Worm (Caenorhabditis elegans) whole organism, early embryonic: ENCODE data around the gene col-92.

ENCODE experiments used
- B0310.2 ChIP-seq: sonication (generic microtip); optimal IDR thresholded peaks from 2 replicates; lab custom pipeline; 2016; ENCODE audit warnings: mild to moderate bottlenecking, missing genetic modification characterization, missing compliant biosample characterization
- F13C5.2 ChIP-seq: sonication (generic microtip); optimal IDR thresholded peaks from 2 replicates; lab custom pipeline; 2017; ENCODE audit warnings: mild to moderate bottlenecking, missing genetic modification characterization, inconsistent platforms, missing compliant biosample characterization
- aly-1 ChIP-seq: sonication (generic microtip); optimal IDR thresholded peaks from 2 replicates; lab custom pipeline; 2016; ENCODE audit warnings: missing genetic modification characterization, missing compliant biosample characterization
- ama-1 ChIP-seq: fragments of 150-350 bp; optimal IDR thresholded peaks from 2 replicates; lab custom pipeline; 2014
- ceh-13 ChIP-seq: fragments of 200-800 bp; sonication (Bioruptor generic); optimal IDR thresholded peaks from 2 replicates; lab custom pipeline; 2018; ENCODE audit warnings: mild to moderate bottlenecking, missing genetic modification characterization, missing compliant biosample characterization
- ceh-36 ChIP-seq: sonication (generic microtip); optimal IDR thresholded peaks from 2 replicates; lab custom pipeline; 2016; ENCODE audit warnings: missing genetic modification characterization, inconsistent platforms, missing compliant biosample characterization
- ets-7 ChIP-seq: sonication (generic microtip); optimal IDR thresholded peaks from 2 replicates; lab custom pipeline; 2016; ENCODE audit warnings: missing genotype, missing genetic modification characterization, missing compliant biosample characterization
- flt-1 ChIP-seq: fragments of 200-800 bp; sonication (Bioruptor generic); IDR thresholded peaks from 2 replicates; pipeline ENCODE4 v1.3.6; 2022; ENCODE audit warnings: missing genetic modification characterization, missing compliant biosample characterization
- hmbx-1 ChIP-seq: sonication (generic microtip); optimal IDR thresholded peaks from 2 replicates; lab custom pipeline; 2016; ENCODE audit warnings: mild to moderate bottlenecking, missing genetic modification characterization, missing compliant biosample characterization
- hmg-4 ChIP-seq: fragments of 200-800 bp; sonication (Bioruptor generic); optimal IDR thresholded peaks from 2 replicates; lab custom pipeline; 2018; ENCODE audit warnings: mild to moderate bottlenecking, missing genetic modification characterization, missing compliant biosample characterization
- hnd-1 ChIP-seq: sonication (generic microtip); optimal IDR thresholded peaks from 2 replicates; lab custom pipeline; 2016; ENCODE audit warnings: missing genetic modification characterization, missing compliant biosample characterization
- pes-1 ChIP-seq: fragments of 200-800 bp; sonication (Bioruptor generic); IDR thresholded peaks from 2 replicates; pipeline ENCODE4 v1.3.6; 2022; ENCODE audit warnings: missing genetic modification reagents, missing genetic modification characterization, missing compliant biosample characterization
- scrt-1 ChIP-seq: fragments of 200-800 bp; sonication (Bioruptor generic); IDR thresholded peaks from 2 replicates; pipeline ENCODE4 v1.3.6; 2022; ENCODE audit warnings: missing genetic modification characterization, missing compliant biosample characterization
- sea-1 ChIP-seq: fragments of 200-800 bp; sonication (Bioruptor generic); conservative IDR thresholded peaks from 2 replicates; pipeline ENCODE4 v1.3.6; 2022; ENCODE audit warnings: missing genetic modification characterization, missing compliant biosample characterization
- tbx-11 ChIP-seq: fragments of 200-800 bp; sonication (Bioruptor generic); IDR thresholded peaks from 2 replicates; pipeline ENCODE4 v1.3.6; 2022; ENCODE audit warnings: missing genetic modification characterization, missing compliant biosample characterization
- tbx-37 ChIP-seq: fragments of 200-800 bp; sonication (Bioruptor generic); conservative IDR thresholded peaks from 2 replicates; pipeline ENCODE4 v1.3.6; 2022; ENCODE audit warnings: missing genetic modification reagents, missing genetic modification characterization, missing compliant biosample characterization
- tra-4 ChIP-seq: sonication (generic microtip); optimal IDR thresholded peaks from 2 replicates; lab custom pipeline; 2017; ENCODE audit warnings: missing genetic modification characterization, missing compliant biosample characterization

The col-92 gene

ce11 chrIII:10957710-10958109, 25.3 kb downstream of the col-92 start:
- TF ChIP-seq tbx-37 (GFP tag; lab: Robert Waterston, UW) = no peak

- TF ChIP-seq tbx-11 (GFP tag; lab: Robert Waterston, UW) = no peak
- no peak for TF ChIP-seq scrt-1
- TF ChIP-seq ama-1 (lab: Kevin White, UChicago) = no peak
- TF ChIP-seq aly-1 (tag; lab: Kevin White, UChicago) = no peak
- TF ChIP-seq hmbx-1 (tag; lab: Kevin White, UChicago) = no peak
- TF ChIP-seq hmg-4 (GFP tag; lab: Kevin White, UChicago) = no peak
- TF ChIP-seq flt-1 = no peak
Observed at ce11 chrIII:10957236-10957635, 25.8 kb downstream of the col-92 start.

ce11 chrIII:10953160-10953559, 29.9 kb downstream of the col-92 start, which contains the start of gene zig-5:
zig-5 (minus strand) TSS chrIII:10953508.
- no peak for TF ChIP-seq tbx-37 (GFP tag; lab: Robert Waterston, UW)
- TF ChIP-seq F13C5.2 (tag; lab: Kevin White, UChicago) = no peak
- TF ChIP-seq ama-1 (lab: Kevin White, UChicago) = no peak
- no peak for TF ChIP-seq flt-1
- no peak for TF ChIP-seq B0310.2 (tag; lab: Kevin White, UChicago)
- TF ChIP-seq sea-1 (GFP tag; lab: Robert Waterston, UW) = no peak
- TF ChIP-seq hmg-4 (GFP tag; lab: Kevin White, UChicago) = no peak
- no peak for TF ChIP-seq ceh-13
- TF ChIP-seq scrt-1 = no peak
- TF ChIP-seq tra-4 (tag; lab: Kevin White, UChicago) = no peak
- no peak for TF ChIP-seq aly-1 (tag; lab: Kevin White, UChicago)
- no peak for TF ChIP-seq hnd-1
- no peak for TF ChIP-seq tbx-11 (GFP tag; lab: Robert Waterston, UW)
- no peak for TF ChIP-seq ets-7
- TF ChIP-seq pes-1 = no peak
- TF ChIP-seq hmbx-1 (tag; lab: Kevin White, UChicago) = no peak

ce11 chrIII:10951713-10952112, 31.3 kb downstream of the col-92 start:
- TF ChIP-seq hmg-4 (GFP tag; lab: Kevin White, UChicago) = no peak

- TF ChIP-seq F13C5.2 (tag; lab: Kevin White, UChicago) = no peak
- no peak for TF ChIP-seq ets-7
- no peak for TF ChIP-seq ceh-13
- no peak for TF ChIP-seq aly-1 (tag; lab: Kevin White, UChicago)
- no peak for TF ChIP-seq B0310.2 (tag; lab: Kevin White, UChicago)
- no peak for TF ChIP-seq pes-1
- TF ChIP-seq tbx-37 (GFP tag; lab: Robert Waterston, UW) = no peak
- no peak for TF ChIP-seq tra-4 (tag; lab: Kevin White, UChicago)
- no peak for TF ChIP-seq ceh-36
Observed at ce11 chrIII:10947155-10947554, 35.9 kb downstream of the col-92 start, which contains the start of gene strd-1. strd-1 (plus strand) TSS chrIII:10947455.

ce11 chrIII:10945537-10945936, 37.5 kb downstream of the col-92 start:
- TF ChIP-seq ceh-13 = no peak
- no peak for TF ChIP-seq F13C5.2 (tag; lab: Kevin White, UChicago)
- TF ChIP-seq aly-1 (tag; lab: Kevin White, UChicago) = no peak
- no peak for TF ChIP-seq scrt-1

ce11 chrIII:10942905-10943304, 40.1 kb downstream of the col-92 start:
- no peak for TF ChIP-seq tra-4 (tag; lab: Kevin White, UChicago)
- no peak for TF ChIP-seq ets-7
- TF ChIP-seq B0310.2 (tag; lab: Kevin White, UChicago) = no peak
- TF ChIP-seq tbx-11 (GFP tag; lab: Robert Waterston, UW) = no peak
- no peak for TF ChIP-seq pes-1
- TF ChIP-seq tbx-37 (GFP tag; lab: Robert Waterston, UW) = no peak

- TF ChIP-seq ceh-36 = no peak
- no peak for TF ChIP-seq B0310.2 (tag; lab: Kevin White, UChicago)
- TF ChIP-seq tbx-37 (GFP tag; lab: Robert Waterston, UW) = no peak
- no peak for TF ChIP-seq F13C5.2 (tag; lab: Kevin White, UChicago)
- TF ChIP-seq tbx-11 (GFP tag; lab: Robert Waterston, UW) = no peak
- TF ChIP-seq flt-1 = no peak
- TF ChIP-seq scrt-1 = no peak
- no peak for TF ChIP-seq hnd-1
Observed at ce11 chrIII:10939184-10939583, 43.9 kb downstream of the col-92 start.

- TF ChIP-seq ceh-36 = no peak
- no peak for TF ChIP-seq B0310.2 (tag; lab: Kevin White, UChicago)
- TF ChIP-seq hmbx-1 (tag; lab: Kevin White, UChicago) = no peak
- no peak for TF ChIP-seq tbx-11 (GFP tag; lab: Robert Waterston, UW)
- TF ChIP-seq flt-1 = no peak
Observed at ce11 chrIII:10935944-10936343, 47.1 kb downstream of the col-92 start, which contains the start of gene rle-1. rle-1 (plus strand) TSS chrIII:10936244.

ce11 chrIII:10933331-10933730, 49.7 kb downstream of the col-92 start, which contains the start of gene M142.8:
M142.8 (plus strand) TSS chrIII:10933631.
- TF ChIP-seq scrt-1 (no peak), F13C5.2 (tag; lab: Kevin White, UChicago) (no peak), pes-1 (no peak), tbx-11 (GFP tag; lab: Robert Waterston, UW) (no peak), ama-1 (lab: Kevin White, UChicago) (no peak), aly-1 (tag; lab: Kevin White, UChicago) (no peak), flt-1 (no peak), ceh-13 (no peak), tbx-37 (GFP tag; lab: Robert Waterston, UW) (no peak), hmg-4 (GFP tag; lab: Kevin White, UChicago) (no peak), B0310.2 (tag; lab: Kevin White, UChicago) (no peak), ceh-36 (no peak), tra-4 (tag; lab: Kevin White, UChicago) (no peak), ets-7 (no peak), hmbx-1 (tag; lab: Kevin White, UChicago) (no peak), sea-1 (GFP tag; lab: Robert Waterston, UW) (no peak), hnd-1 (no peak)
